Worm (Caenorhabditis elegans) whole organism, late embryonic: ENCODE data around the gene Y17G7B.8.

ENCODE experiments used
- F13H6.1 ChIP-seq: sonication (generic microtip); optimal IDR thresholded peaks from 2 replicates; lab custom pipeline; 2016; ENCODE audit warnings: missing genetic modification characterization, missing compliant biosample characterization
- ama-1 ChIP-seq: fragments of 150-350 bp; optimal IDR thresholded peaks from 2 replicates; lab custom pipeline; 2014
- ceh-48 ChIP-seq: sonication (generic microtip); optimal IDR thresholded peaks from 2 replicates; lab custom pipeline; 2016; ENCODE audit warnings: missing genetic modification characterization, inconsistent platforms, missing compliant biosample characterization
- ceh-6 ChIP-seq: fragments of 200-800 bp; sonication (Bioruptor generic); optimal IDR thresholded peaks from 2 replicates; lab custom pipeline; 2018; ENCODE audit warnings: mild to moderate bottlenecking, missing genetic modification characterization, missing compliant biosample characterization
- ceh-9 ChIP-seq: sonication (generic microtip); optimal IDR thresholded peaks from 2 replicates; lab custom pipeline; 2016; ENCODE audit warnings: mild to moderate bottlenecking, missing genetic modification characterization, inconsistent platforms, missing compliant biosample characterization
- pat-9 ChIP-seq: fragments of 200-800 bp; sonication (Bioruptor generic); optimal IDR thresholded peaks from 2 replicates; lab custom pipeline; 2018; ENCODE audit warnings: mild to moderate bottlenecking, missing genetic modification characterization, moderate library complexity, missing compliant biosample characterization
- rnt-1 ChIP-seq: sonication (generic microtip); optimal IDR thresholded peaks from 2 replicates; lab custom pipeline; 2016; ENCODE audit warnings: missing genetic modification characterization, missing compliant biosample characterization
- sdc-2 ChIP-seq: sonication (generic microtip); optimal IDR thresholded peaks from 2 replicates; lab custom pipeline; 2016; ENCODE audit warnings: missing genotype, missing genetic modification characterization, missing compliant biosample characterization
- syd-9 ChIP-seq: sonication (generic microtip); optimal IDR thresholded peaks from 2 replicates; lab custom pipeline; 2016; ENCODE audit warnings: mild to moderate bottlenecking, missing genetic modification characterization, moderate library complexity, missing compliant biosample characterization
- unc-86 ChIP-seq: sonication (generic microtip); optimal IDR thresholded peaks from 2 replicates; lab custom pipeline; 2016; ENCODE audit warnings: missing genetic modification characterization, missing compliant biosample characterization

ce11 chrII:12077281-12077680 is 49.7 kb upstream of the Y17G7B.8 start:
- TF ChIP-seq rnt-1 (no peak), ceh-9 (no peak), ceh-6 (GFP tag; lab: Kevin White, UChicago) (no peak), F13H6.1 (no peak), pat-9 (tag; lab: Kevin White, UChicago) (no peak), sdc-2 (tag; lab: Kevin White, UChicago) (no peak), syd-9 (tag; lab: Kevin White, UChicago) (no peak), unc-86 (tag; lab: Kevin White, UChicago) (no peak), ama-1 (lab: Kevin White, UChicago) (no peak), ceh-48 (no peak)
